Worm (Caenorhabditis elegans) whole organism, L2 larva: ENCODE data around the gene ech-1.1.

Experiments
- C34F6.9 ChIP-seq: fragments of 150-350 bp; optimal IDR thresholded peaks from 2 replicates; lab custom pipeline; 2014; ENCODE audit warnings: missing biosample characterization, missing genetic modification characterization
- F13H6.1 ChIP-seq: sonication (generic microtip); optimal IDR thresholded peaks from 2 replicates; lab custom pipeline; 2016; ENCODE audit warnings: missing genetic modification characterization, missing compliant biosample characterization
- Y55F3AM.14 ChIP-seq: fragments of 200-800 bp; sonication (Bioruptor generic); optimal IDR thresholded peaks from 2 replicates; lab custom pipeline; 2018; ENCODE audit warnings: mild to moderate bottlenecking, missing genetic modification characterization, missing compliant biosample characterization
- aly-2 ChIP-seq: fragments of 150-350 bp; optimal IDR thresholded peaks from 2 replicates; lab custom pipeline; 2014; ENCODE audit warnings: missing biosample characterization, missing genetic modification characterization
- blmp-1 ChIP-seq: sonication (generic microtip); optimal IDR thresholded peaks from 2 replicates; lab custom pipeline; 2017; ENCODE audit warnings: missing genetic modification characterization, mild to moderate bottlenecking, missing compliant biosample characterization, antibody characterized with exemption, moderate library complexity; ENCODE audit not compliant: insufficient read depth
- ceh-16 ChIP-seq: fragments of 150-350 bp; optimal IDR thresholded peaks from 2 replicates; lab custom pipeline; 2014; ENCODE audit warnings: missing biosample characterization, missing genetic modification characterization
- crh-2 ChIP-seq: sonication (generic microtip); optimal IDR thresholded peaks from 2 replicates; lab custom pipeline; 2017; ENCODE audit warnings: missing biosample characterization, missing genetic modification characterization
- egl-27 ChIP-seq: sonication (generic microtip); optimal IDR thresholded peaks from 3 replicates; lab custom pipeline; 2017; ENCODE audit warnings: missing biosample characterization, missing genetic modification reagents, missing genetic modification characterization
- elt-1 ChIP-seq: fragments of 150-350 bp; optimal IDR thresholded peaks from 2 replicates; lab custom pipeline; 2014; ENCODE audit warnings: missing biosample characterization, missing genetic modification characterization
- fos-1 ChIP-seq: fragments of 150-350 bp; optimal IDR thresholded peaks from 2 replicates; lab custom pipeline; 2014; ENCODE audit warnings: missing biosample characterization, missing genetic modification characterization
- gmeb-1 ChIP-seq: fragments of 150-350 bp; optimal IDR thresholded peaks from 2 replicates; lab custom pipeline; 2014; ENCODE audit warnings: missing biosample characterization, missing genetic modification characterization
- lsy-2 ChIP-seq, 2 experiments: fragments of 150-350 bp in 1 of 2; sonication (generic microtip) in 1 of 2; optimal IDR thresholded peaks; 2 replicates each; lab custom pipeline; 2014 to 2017; ENCODE audit warnings: missing biosample characterization in 2 of 2, missing genetic modification characterization in 2 of 2
- mab-5 ChIP-seq: fragments of 150-350 bp; optimal IDR thresholded peaks from 2 replicates; lab custom pipeline; 2014; ENCODE audit warnings: missing biosample characterization, missing genetic modification characterization
- nhr-10 ChIP-seq: sonication (generic microtip); optimal IDR thresholded peaks from 2 replicates; lab custom pipeline; 2017; ENCODE audit warnings: missing biosample characterization, missing genetic modification characterization
- nhr-11 ChIP-seq: fragments of 150-350 bp; optimal IDR thresholded peaks from 2 replicates; lab custom pipeline; 2014; ENCODE audit warnings: missing biosample characterization, missing genetic modification characterization
- nhr-12 ChIP-seq: fragments of 150-350 bp; optimal IDR thresholded peaks from 2 replicates; lab custom pipeline; 2014; ENCODE audit warnings: missing biosample characterization, missing genetic modification characterization
- nhr-21 ChIP-seq: fragments of 150-350 bp; optimal IDR thresholded peaks from 2 replicates; lab custom pipeline; 2014; ENCODE audit warnings: missing biosample characterization, missing genetic modification characterization
- nhr-237 ChIP-seq: fragments of 150-350 bp; optimal IDR thresholded peaks from 2 replicates; lab custom pipeline; 2014; ENCODE audit warnings: missing biosample characterization, missing genetic modification characterization
- nhr-25 ChIP-seq: fragments of 150-350 bp; sonication (generic microtip); optimal IDR thresholded peaks from 3 replicates; lab custom pipeline; 2014; ENCODE audit warnings: missing biosample characterization, missing genetic modification characterization
- nhr-77 ChIP-seq: fragments of 150-350 bp; optimal IDR thresholded peaks from 2 replicates; lab custom pipeline; 2014; ENCODE audit warnings: missing biosample characterization, missing genetic modification characterization
- skn-1 ChIP-seq: sonication (generic microtip); optimal IDR thresholded peaks from 2 replicates; lab custom pipeline; 2017; ENCODE audit warnings: missing biosample characterization, missing genetic modification characterization
- sma-3 ChIP-seq: sonication (generic microtip); optimal IDR thresholded peaks from 2 replicates; lab custom pipeline; 2016; ENCODE audit warnings: missing genetic modification reagents, missing genetic modification characterization, missing compliant biosample characterization
- sma-9 ChIP-seq, 2 experiments: fragments of 150-350 bp in 1 of 2; sonication (generic microtip) in 1 of 2; optimal IDR thresholded peaks; 2 replicates each; lab custom pipeline; 2014 to 2016; ENCODE audit warnings: missing genetic modification characterization in 2 of 2, mild to moderate bottlenecking in 1 of 2, missing biosample characterization in 1 of 2, missing compliant biosample characterization in 1 of 2, missing genetic modification reagents in 1 of 2, moderate library complexity in 1 of 2
- snpc-4 ChIP-seq: fragments of 150-350 bp; optimal IDR thresholded peaks from 2 replicates; lab custom pipeline; 2014; ENCODE audit warnings: missing biosample characterization, missing genetic modification characterization
- unc-39 ChIP-seq: fragments of 150-350 bp; optimal IDR thresholded peaks from 2 replicates; lab custom pipeline; 2014; ENCODE audit warnings: missing biosample characterization, missing genetic modification characterization
- unc-55 ChIP-seq: fragments of 150-350 bp; sonication (generic microtip); optimal IDR thresholded peaks from 3 replicates; lab custom pipeline; 2014; ENCODE audit warnings: missing biosample characterization, missing genetic modification reagents, missing genetic modification characterization
- zag-1 ChIP-seq: fragments of 150-350 bp; optimal IDR thresholded peaks from 2 replicates; lab custom pipeline; 2014; ENCODE audit warnings: missing biosample characterization, missing genetic modification characterization
- ztf-11 ChIP-seq: sonication (generic microtip); optimal IDR thresholded peaks from 2 replicates; lab custom pipeline; 2017; ENCODE audit warnings: missing biosample characterization, missing genetic modification characterization

Gene ech-1.1

DNA sequence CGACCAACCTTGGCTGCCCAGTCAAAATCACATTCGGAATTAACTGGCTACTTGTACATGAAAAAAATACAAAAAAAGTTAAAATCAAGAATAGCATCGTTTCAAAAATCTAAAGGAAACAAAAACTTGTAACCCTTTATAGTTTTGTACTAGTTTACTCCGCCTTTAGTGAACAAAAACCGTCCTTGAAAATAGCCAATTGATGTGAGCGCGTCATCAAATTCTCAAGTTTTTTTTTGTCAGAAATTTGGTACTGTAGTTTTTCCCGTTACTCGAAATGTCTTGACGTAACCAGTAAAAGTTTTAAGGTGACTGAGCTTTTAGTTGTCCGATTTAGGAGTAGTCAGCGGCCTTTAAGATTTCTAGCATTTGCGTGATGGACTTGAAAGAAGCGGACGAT is 14.0 kb downstream of the ech-1.1 start, which contains the start of gene C29F3.3:
Gene C29F3.3, minus strand, starts transcription at position 101 of the 400 bp plus-strand sequence.
- no peak for TF ChIP-seq blmp-1 (tag; lab: Kevin White, UChicago)
- TF ChIP-seq egl-27 (tag; lab: Kevin White, UChicago), result no peak
- TF ChIP-seq nhr-21 (tag; lab: Kevin White, UChicago), result no peak
- TF ChIP-seq aly-2 (tag; lab: Kevin White, UChicago), result no peak

ce11 chrV:15344481-15344880 is 16.8 kb downstream of the ech-1.1 start, which contains the start of gene wrt-8:
TSS of gene wrt-8 (minus strand) at chrV:15344581.
- TF ChIP-seq sma-3 (GFP tag; lab: Kevin White, UChicago) (no peak), unc-39 (tag; lab: Kevin White, UChicago) (no peak), aly-2 (tag; lab: Kevin White, UChicago) (no peak), gmeb-1 (tag; lab: Kevin White, UChicago) (no peak), nhr-12 (no peak), fos-1 (tag; lab: Kevin White, UChicago) (no peak)
- TF ChIP-seq, all 48 proteins: peak for 0

ce11 chrV:15341404-15341803 is 19.9 kb downstream of the ech-1.1 start, which contains the start of gene clec-229:
TSS of gene clec-229 (minus strand) at chrV:15341504.
- TF ChIP-seq C34F6.9 (tag; lab: Kevin White, UChicago) (no peak), unc-55 (GFP tag; lab: Kevin White, UChicago) (no peak), elt-1 (tag; lab: Kevin White, UChicago) (no peak), crh-2 (tag; lab: Kevin White, UChicago) (no peak), nhr-11 (tag; lab: Kevin White, UChicago) (no peak), aly-2 (tag; lab: Kevin White, UChicago) (no peak), zag-1 (tag; lab: Kevin White, UChicago) (no peak)
- TF ChIP-seq, all 48 proteins: peak for 0

DNA sequence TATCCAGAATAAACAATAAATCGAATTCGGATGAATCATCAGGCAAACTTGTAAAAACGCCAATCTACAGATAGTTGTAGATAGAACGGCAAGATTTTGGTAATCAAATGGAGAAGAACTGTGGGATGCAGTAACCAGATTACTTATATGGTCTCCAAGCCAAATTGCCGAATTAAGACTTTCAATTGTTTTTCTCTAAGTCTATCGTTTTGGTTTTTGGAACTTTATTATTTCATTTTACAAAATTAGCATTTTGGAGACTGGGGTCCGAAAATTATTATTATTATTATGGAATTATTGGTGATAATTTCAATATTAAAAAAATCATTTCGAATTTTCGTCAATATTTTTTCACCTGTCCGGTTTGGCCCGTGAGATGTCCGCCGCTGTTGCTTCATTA is 21.9 kb downstream of the ech-1.1 start, which contains the start of gene clec-228:
Gene clec-228, minus strand, starts transcription at position 101 of the 400 bp plus-strand sequence.
- TF ChIP-seq ceh-16 (tag; lab: Kevin White, UChicago), result no peak
- no peak for TF ChIP-seq fos-1 (tag; lab: Kevin White, UChicago)
- TF ChIP-seq egl-27 (tag; lab: Kevin White, UChicago), result no peak
- no peak for TF ChIP-seq Y55F3AM.14
- TF ChIP-seq, all 48 proteins: peak for 0

DNA sequence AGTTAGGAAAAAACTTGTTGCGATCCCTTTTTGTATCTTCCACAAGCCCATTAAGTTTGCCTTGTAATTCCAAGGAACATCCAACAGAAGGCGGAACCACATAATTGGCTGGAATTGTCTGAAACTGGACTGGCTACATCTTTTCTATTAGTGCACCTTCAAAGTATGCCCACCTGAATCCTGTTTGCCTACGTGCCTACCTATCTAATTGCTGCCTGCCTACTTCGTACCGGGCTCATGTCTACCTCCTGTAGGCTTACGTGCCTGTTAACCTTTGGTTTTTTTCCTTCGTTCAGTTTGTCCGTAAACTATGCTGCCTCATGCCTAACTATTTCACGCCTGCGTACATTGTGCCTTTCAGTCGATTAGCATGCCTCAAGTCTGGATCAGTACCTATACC is 23.9 kb downstream of the ech-1.1 start, which contains the start of gene wrt-7:
Gene wrt-7, minus strand, starts transcription at position 101 of the 400 bp plus-strand sequence.
- no peak for TF ChIP-seq sma-3 (GFP tag; lab: Kevin White, UChicago)
- no peak for TF ChIP-seq skn-1
- TF ChIP-seq F13H6.1 (tag; lab: Kevin White, UChicago), result no peak
- TF ChIP-seq ztf-11 (tag; lab: Kevin White, UChicago), result no peak
- no peak for TF ChIP-seq nhr-237 (tag; lab: Kevin White, UChicago)
- TF ChIP-seq nhr-25 (tag; lab: Kevin White, UChicago), result no peak

DNA sequence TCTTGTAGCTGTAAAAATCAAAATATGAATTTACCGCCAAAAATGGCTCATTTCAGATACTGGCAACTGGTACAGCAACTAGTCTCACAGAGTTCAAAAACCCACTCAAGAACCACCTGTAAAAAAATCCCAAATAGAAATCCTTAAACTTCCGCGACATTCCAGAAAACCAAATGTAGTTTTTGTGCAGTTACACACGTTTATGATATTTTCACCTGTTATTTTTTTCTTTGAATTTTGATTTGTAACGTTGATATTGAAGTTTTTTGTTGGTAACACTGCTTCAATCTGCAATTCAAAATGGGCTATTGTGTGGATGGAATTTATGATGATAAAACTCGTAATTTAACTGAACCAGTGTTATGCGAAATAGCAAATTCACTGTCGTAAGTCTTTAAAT is 28.5 kb downstream of the ech-1.1 start, which contains the start of gene srw-113:
Gene srw-113, plus strand, starts transcription at position 301 of the 400 bp plus-strand sequence.
- TF ChIP-seq lsy-2 (tag; optimal IDR thresholded peaks at IDR 0.05; lab: Kevin White, UChicago), result no peak
- no peak for TF ChIP-seq sma-9 (GFP tag; optimal IDR thresholded peaks at IDR 0.05; lab: Kevin White, UChicago)
- TF ChIP-seq sma-9 (tag; optimal IDR thresholded peaks at IDR 0.05; lab: Kevin White, UChicago), result no peak
- no peak for TF ChIP-seq gmeb-1 (tag; lab: Kevin White, UChicago)
- no peak for TF ChIP-seq nhr-10 (tag; lab: Kevin White, UChicago)
- TF ChIP-seq ceh-16 (tag; lab: Kevin White, UChicago), result no peak
- no peak for TF ChIP-seq snpc-4

DNA sequence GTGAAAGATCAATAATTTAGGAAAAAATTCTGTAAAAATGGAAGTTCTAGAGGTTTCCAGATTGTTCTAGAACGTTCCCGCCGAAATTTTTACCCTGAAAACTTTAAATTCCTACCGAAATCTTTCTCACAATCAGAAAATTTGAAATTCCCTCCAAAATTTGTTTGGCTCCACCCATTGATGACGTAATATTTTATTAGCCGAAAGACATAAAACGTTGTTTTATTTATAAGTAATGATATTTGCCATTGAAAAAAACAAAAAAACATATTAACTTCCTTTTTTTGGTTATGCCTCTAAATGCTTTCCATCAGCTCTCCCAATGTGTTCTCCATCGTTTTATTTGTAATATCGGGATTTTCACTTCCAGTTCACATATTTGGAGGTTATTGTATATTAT is 31.0 kb downstream of the ech-1.1 start, which contains the start of gene srh-295:
Gene srh-295, plus strand, starts transcription at position 301 of the 400 bp plus-strand sequence.
- TF ChIP-seq egl-27 (tag; lab: Kevin White, UChicago) (no peak), mab-5 (tag; lab: Kevin White, UChicago) (no peak), nhr-77 (no peak)
